Worm (Caenorhabditis elegans) whole organism, mixed stage, embryonic: ENCODE measurements around the gene srlf-10.

Source experiments
- elt-3 ChIP-seq: fragments of 150-350 bp; optimal IDR thresholded peaks from 2 replicates; lab custom pipeline; 2014; ENCODE audit warnings: missing biosample characterization, missing genetic modification characterization
- ham-2 ChIP-seq: fragments of 200-800 bp; sonication (Bioruptor generic); optimal IDR thresholded peaks from 2 replicates; lab custom pipeline; 2018; ENCODE audit warnings: mild to moderate bottlenecking, missing genetic modification characterization, missing compliant biosample characterization
- mab-5 ChIP-seq: fragments of 150-350 bp; optimal IDR thresholded peaks from 2 replicates; lab custom pipeline; 2014; ENCODE audit warnings: missing biosample characterization, missing genetic modification characterization
- mls-2 ChIP-seq: sonication (generic microtip); optimal IDR thresholded peaks from 2 replicates; lab custom pipeline; 2016; ENCODE audit warnings: mild to moderate bottlenecking, missing genetic modification characterization, moderate library complexity, missing compliant biosample characterization
- nhr-237 ChIP-seq: fragments of 150-350 bp; optimal IDR thresholded peaks from 2 replicates; lab custom pipeline; 2014; ENCODE audit warnings: missing biosample characterization, missing genetic modification characterization
- pha-4 ChIP-seq: fragments of 150-350 bp; optimal IDR thresholded peaks from 2 replicates; lab custom pipeline; 2018; ENCODE audit warnings: missing biosample characterization, missing genetic modification reagents, missing genetic modification characterization
- snpc-4 ChIP-seq: fragments of 150-350 bp; optimal IDR thresholded peaks from 2 replicates; lab custom pipeline; 2014; ENCODE audit warnings: missing biosample characterization, missing genetic modification characterization
- unc-62 ChIP-seq: fragments of 150-350 bp; optimal IDR thresholded peaks from 2 replicates; lab custom pipeline; 2014; ENCODE audit warnings: missing biosample characterization, missing genetic modification reagents, missing genetic modification characterization
- ztf-11 ChIP-seq: fragments of 150-350 bp; optimal IDR thresholded peaks from 2 replicates; lab custom pipeline; 2014; ENCODE audit warnings: missing biosample characterization, missing genetic modification characterization

DNA sequence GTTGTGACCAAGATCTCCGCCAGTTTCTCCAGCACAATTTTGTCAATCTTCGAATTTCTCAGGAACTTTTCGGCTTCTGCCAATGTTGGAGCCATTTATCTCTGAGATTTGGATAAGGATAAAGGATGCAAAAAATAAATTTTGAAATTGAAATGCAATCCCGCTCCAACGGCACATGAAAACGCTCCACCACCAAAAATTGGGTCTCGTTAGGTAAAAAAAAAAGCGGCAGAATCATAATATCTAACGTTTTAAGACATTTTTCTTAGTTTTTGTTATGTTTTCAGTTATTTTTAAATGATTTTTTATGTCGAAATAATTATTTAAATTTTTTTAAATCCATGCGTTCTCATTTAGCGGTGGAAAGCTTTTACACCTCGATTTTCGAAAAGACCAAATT lies 32.4 kb downstream of the srlf-10 start, which contains the start of gene F45G2.7:
- no peak for TF ChIP-seq elt-3 (tag; lab: Kevin White, UChicago)
- TF ChIP-seq snpc-4 (tag; lab: Kevin White, UChicago): no peak
- TF ChIP-seq pha-4 (tag; lab: Kevin White, UChicago): no peak
- no peak for TF ChIP-seq unc-62 (GFP tag; lab: Kevin White, UChicago)
- TF ChIP-seq mab-5 (tag; lab: Kevin White, UChicago): no peak
- TF ChIP-seq mls-2 (tag; lab: Kevin White, UChicago): no peak
- TF ChIP-seq ztf-11: no peak
- TF ChIP-seq nhr-237 (tag; lab: Kevin White, UChicago): no peak
- TF ChIP-seq ham-2 (GFP tag; lab: Kevin White, UChicago): no peak
